Fruit fly (Drosophila melanogaster) whole organism, embryonic: ENCODE measurements around the gene CG5056.
A peak's percentile ranks its signal among the peaks of the same experiment; 100 is the strongest.

Experiments used
- Antp ChIP-seq: fragments of 200-800 bp; sonication (Bioruptor generic); optimal IDR thresholded peaks from 3 replicates; lab custom pipeline; 2016; ENCODE audit warnings: missing biosample characterization, missing genetic modification characterization
- BEAF-32 ChIP-seq: fragments of 200-800 bp; sonication (Bioruptor generic); optimal IDR thresholded peaks from 3 replicates; lab custom pipeline; 2017; ENCODE audit warnings: missing biosample characterization, missing genetic modification characterization, mild to moderate bottlenecking, moderate library complexity, missing genetic modification reagents
- Bgb ChIP-seq: fragments of 200-800 bp; sonication (Bioruptor generic); IDR thresholded peaks from 2 replicates; pipeline ENCODE4 v1.3.6; 2022; ENCODE audit warnings: missing biosample characterization, missing genetic modification characterization; ENCODE audit not compliant: partially characterized antibody
- CG10543 ChIP-seq: fragments of 200-800 bp; sonication (Bioruptor generic); optimal IDR thresholded peaks from 3 replicates; lab custom pipeline; 2017; ENCODE audit warnings: missing biosample characterization, mild to moderate bottlenecking, missing genetic modification characterization, moderate library complexity
- CG11695 ChIP-seq: fragments of 200-800 bp; sonication (Bioruptor generic); IDR thresholded peaks from 3 replicates; pipeline ENCODE4 v1.3.6; 2022; ENCODE audit warnings: missing biosample characterization, missing genetic modification characterization
- CG13296 ChIP-seq: fragments of 200-800 bp; sonication (Bioruptor generic); optimal IDR thresholded peaks from 3 replicates; lab custom pipeline; 2018; ENCODE audit warnings: missing biosample characterization, mild to moderate bottlenecking, missing genetic modification characterization
- CG13775 ChIP-seq: fragments of 200-800 bp; sonication (Bioruptor generic); optimal IDR thresholded peaks from 3 replicates; lab custom pipeline; 2017; ENCODE audit warnings: missing biosample characterization, mild to moderate bottlenecking, missing genetic modification characterization
- CG17912 ChIP-seq: fragments of 200-800 bp; sonication (Bioruptor generic); optimal IDR thresholded peaks from 2 replicates; lab custom pipeline; 2018; ENCODE audit warnings: missing biosample characterization, mild to moderate bottlenecking, missing genetic modification characterization
- CG3163 ChIP-seq: fragments of 200-800 bp; sonication (Bioruptor generic); optimal IDR thresholded peaks from 3 replicates; lab custom pipeline; 2016; ENCODE audit warnings: missing biosample characterization, missing genetic modification characterization
- CG32772 ChIP-seq: fragments of 200-800 bp; sonication (Bioruptor generic); IDR thresholded peaks from 2 replicates; pipeline ENCODE4 v1.3.6; 2022; ENCODE audit warnings: missing biosample characterization, missing genetic modification characterization
- CG4360 ChIP-seq: fragments of 200-800 bp; sonication (Bioruptor generic); IDR thresholded peaks from 2 replicates; pipeline ENCODE4 v1.3.6; 2022; ENCODE audit warnings: missing biosample characterization, missing genetic modification characterization
- CG43689 ChIP-seq: fragments of 200-800 bp; sonication (Bioruptor generic); IDR thresholded peaks from 2 replicates; pipeline ENCODE4 v1.3.6; 2022; ENCODE audit warnings: missing biosample characterization, missing genetic modification characterization
- CG5953 ChIP-seq: fragments of 200-800 bp; sonication (Bioruptor generic); IDR thresholded peaks from 2 replicates; pipeline ENCODE4 v1.3.6; 2022; ENCODE audit warnings: missing biosample characterization, missing genetic modification characterization
- CG7839 ChIP-seq: fragments of 200-800 bp; sonication (Bioruptor generic); optimal IDR thresholded peaks from 3 replicates; lab custom pipeline; 2018; ENCODE audit warnings: missing biosample characterization, mild to moderate bottlenecking, missing genetic modification characterization, moderate library complexity
- CG8290 ChIP-seq, 3 experiments: fragments of 200-800 bp; sonication (Bioruptor generic); optimal IDR thresholded peaks; 2 replicates each; lab custom pipeline; 2016 to 2019; ENCODE audit warnings: missing biosample characterization in 3 of 3, missing genetic modification characterization in 3 of 3, mild to moderate bottlenecking in 2 of 3, moderate library complexity in 1 of 3
- CG9437 ChIP-seq: fragments of 200-800 bp; sonication (Bioruptor generic); optimal IDR thresholded peaks from 2 replicates; lab custom pipeline; 2018; ENCODE audit warnings: missing biosample characterization, mild to moderate bottlenecking, missing genetic modification characterization
- CG9932 ChIP-seq: fragments of 200-800 bp; sonication (Bioruptor generic); IDR thresholded peaks from 2 replicates; pipeline ENCODE4 v1.3.6; 2022; ENCODE audit warnings: missing biosample characterization, missing genetic modification characterization
- CkIIα-i1 ChIP-seq: fragments of 200-800 bp; sonication (Bioruptor generic); IDR thresholded peaks from 2 replicates; pipeline ENCODE4 v1.3.6; 2022; ENCODE audit warnings: missing biosample characterization, missing genetic modification characterization
- CoRest ChIP-seq: fragments of 200-800 bp; sonication (Bioruptor generic); optimal IDR thresholded peaks from 3 replicates; lab custom pipeline; 2018; ENCODE audit warnings: missing biosample characterization, mild to moderate bottlenecking, missing genetic modification characterization, moderate library complexity
- Eip74EF ChIP-seq, 2 experiments: fragments of 200-800 bp in 1 of 2; fragments of >200 bp in 1 of 2; sonication (Bioruptor generic) in 1 of 2; optimal IDR thresholded peaks; 2 replicates each; lab custom pipeline; 2017 to 2019; ENCODE audit warnings: missing biosample characterization in 2 of 2, missing genetic modification characterization in 2 of 2, mild to moderate bottlenecking in 1 of 2, moderate library complexity in 1 of 2
- HLH3B ChIP-seq: fragments of 200-800 bp; sonication (Bioruptor generic); IDR thresholded peaks from 2 replicates; pipeline ENCODE4 v1.3.6; 2022; ENCODE audit warnings: missing biosample characterization, missing genetic modification characterization
- Hmx ChIP-seq: fragments of 200-800 bp; sonication (Bioruptor generic); optimal IDR thresholded peaks from 2 replicates; lab custom pipeline; 2016; ENCODE audit warnings: missing biosample characterization, missing genetic modification characterization
- Hr3 ChIP-seq: fragments of 200-800 bp; sonication (Bioruptor generic); optimal IDR thresholded peaks from 3 replicates; lab custom pipeline; 2016; ENCODE audit warnings: missing biosample characterization, missing genetic modification characterization
- Mad ChIP-seq: fragments of 200-800 bp; sonication (Bioruptor generic); optimal IDR thresholded peaks from 2 replicates; lab custom pipeline; 2016; ENCODE audit warnings: missing biosample characterization, missing genetic modification characterization
- Meics ChIP-seq: fragments of 200-800 bp; sonication (Bioruptor generic); optimal IDR thresholded peaks from 2 replicates; lab custom pipeline; 2017; ENCODE audit warnings: missing biosample characterization, mild to moderate bottlenecking, missing genetic modification characterization
- Poxn ChIP-seq: fragments of 200-800 bp; sonication (Bioruptor generic); IDR thresholded peaks from 2 replicates; pipeline ENCODE4 v1.3.6; 2022; ENCODE audit warnings: missing biosample characterization, missing genetic modification characterization
- Spps ChIP-seq: fragments of 200-800 bp; sonication (Bioruptor generic); optimal IDR thresholded peaks from 2 replicates; lab custom pipeline; 2018; ENCODE audit warnings: missing biosample characterization, mild to moderate bottlenecking, missing genetic modification characterization
- Trl ChIP-seq, 3 experiments: fragments of >200 bp in 2 of 3; fragments of 200-800 bp in 1 of 3; sonication (Bioruptor generic) in 1 of 3; optimal IDR thresholded peaks; 2 replicates in 1 of 3; 3 replicates in 2 of 3; lab custom pipeline; 2016 to 2017; ENCODE audit warnings: missing biosample characterization in 1 of 3, missing genetic modification characterization in 1 of 3
- Vsx1 ChIP-seq: fragments of 200-800 bp; sonication (Bioruptor generic); optimal IDR thresholded peaks from 2 replicates; lab custom pipeline; 2017; ENCODE audit warnings: missing biosample characterization, mild to moderate bottlenecking, missing genetic modification characterization, missing genetic modification reagents
- ato ChIP-seq: fragments of 200-800 bp; sonication (Bioruptor generic); IDR thresholded peaks from 2 replicates; pipeline ENCODE4 v1.3.6; 2022; ENCODE audit warnings: missing biosample characterization, missing genetic modification characterization; ENCODE audit not compliant: partially characterized antibody
- bab2 ChIP-seq: fragments of 200-800 bp; sonication (Bioruptor generic); optimal IDR thresholded peaks from 2 replicates; lab custom pipeline; 2016; ENCODE audit warnings: missing biosample characterization, missing genetic modification characterization
- bigmax ChIP-seq: fragments of 200-800 bp; sonication (Bioruptor generic); optimal IDR thresholded peaks from 2 replicates; lab custom pipeline; 2018; ENCODE audit warnings: missing biosample characterization, mild to moderate bottlenecking, missing genetic modification characterization
- chinmo ChIP-seq: fragments of 200-800 bp; sonication (Bioruptor generic); IDR thresholded peaks from 4 replicates; pipeline ENCODE4 v1.3.6; 2022; ENCODE audit warnings: missing biosample characterization, missing genetic modification characterization; ENCODE audit not compliant: partially characterized antibody
- dati ChIP-seq: fragments of 200-800 bp; sonication (Bioruptor generic); IDR thresholded peaks from 2 replicates; pipeline ENCODE4 v1.3.6; 2022; ENCODE audit warnings: missing biosample characterization, missing genetic modification characterization
- fd64A ChIP-seq: fragments of 200-800 bp; sonication (Bioruptor generic); optimal IDR thresholded peaks from 3 replicates; lab custom pipeline; 2018; ENCODE audit warnings: missing biosample characterization, mild to moderate bottlenecking, missing genetic modification characterization
- hkb ChIP-seq, 2 experiments: fragments of 200-800 bp in 1 of 2; fragments of >200 bp in 1 of 2; sonication (Bioruptor generic) in 1 of 2; IDR thresholded peaks in 1 of 2; optimal IDR thresholded peaks in 1 of 2; 2 replicates each; pipeline versions ENCODE4 v1.3.6 to Lab custom; 2017 to 2022; ENCODE audit warnings: missing biosample characterization in 1 of 2, missing genetic modification characterization in 1 of 2
- kay ChIP-seq: fragments of 200-800 bp; sonication (Bioruptor generic); optimal IDR thresholded peaks from 2 replicates; lab custom pipeline; 2016; ENCODE audit warnings: missing biosample characterization, missing genetic modification characterization
- oc ChIP-seq: fragments of 200-800 bp; sonication (Bioruptor generic); optimal IDR thresholded peaks from 2 replicates; lab custom pipeline; 2018; ENCODE audit warnings: missing biosample characterization, mild to moderate bottlenecking, missing genetic modification characterization, moderate library complexity
- pfk ChIP-seq: fragments of 200-800 bp; sonication (Bioruptor generic); optimal IDR thresholded peaks from 2 replicates; lab custom pipeline; 2018; ENCODE audit warnings: missing biosample characterization, mild to moderate bottlenecking, missing genetic modification characterization, moderate library complexity
- phol ChIP-seq: fragments of 200-800 bp; sonication (Bioruptor generic); optimal IDR thresholded peaks from 3 replicates; lab custom pipeline; 2018; ENCODE audit warnings: missing biosample characterization, mild to moderate bottlenecking, missing genetic modification characterization, moderate library complexity
- pnt ChIP-seq: fragments of 200-800 bp; sonication (Bioruptor generic); optimal IDR thresholded peaks from 3 replicates; lab custom pipeline; 2016; ENCODE audit warnings: missing biosample characterization, missing genetic modification characterization
- run ChIP-seq: fragments of 200-800 bp; sonication (Bioruptor generic); optimal IDR thresholded peaks from 3 replicates; lab custom pipeline; 2018; ENCODE audit warnings: missing biosample characterization, mild to moderate bottlenecking, missing genetic modification characterization
- schlank ChIP-seq: fragments of 200-800 bp; sonication (Bioruptor generic); optimal IDR thresholded peaks from 2 replicates; lab custom pipeline; 2018; ENCODE audit warnings: missing biosample characterization, mild to moderate bottlenecking, missing genetic modification characterization
- tio ChIP-seq: fragments of 200-800 bp; sonication (Bioruptor generic); optimal IDR thresholded peaks from 2 replicates; lab custom pipeline; 2017; ENCODE audit warnings: missing biosample characterization, missing genetic modification characterization, inconsistent platforms
- tx ChIP-seq: fragments of 200-800 bp; sonication (Bioruptor generic); optimal IDR thresholded peaks from 2 replicates; lab custom pipeline; 2016; ENCODE audit warnings: missing biosample characterization, missing genetic modification characterization
- vvl ChIP-seq: fragments of 200-800 bp; sonication (Bioruptor generic); IDR thresholded peaks from 2 replicates; pipeline ENCODE4 v1.3.6; 2022; ENCODE audit warnings: missing biosample characterization, missing genetic modification characterization
- zen2 ChIP-seq: fragments of 200-800 bp; sonication (Bioruptor generic); IDR thresholded peaks from 3 replicates; pipeline ENCODE4 v1.3.6; 2022; ENCODE audit warnings: missing biosample characterization, missing genetic modification characterization; ENCODE audit not compliant: partially characterized antibody

The CG5056 gene

DNA sequence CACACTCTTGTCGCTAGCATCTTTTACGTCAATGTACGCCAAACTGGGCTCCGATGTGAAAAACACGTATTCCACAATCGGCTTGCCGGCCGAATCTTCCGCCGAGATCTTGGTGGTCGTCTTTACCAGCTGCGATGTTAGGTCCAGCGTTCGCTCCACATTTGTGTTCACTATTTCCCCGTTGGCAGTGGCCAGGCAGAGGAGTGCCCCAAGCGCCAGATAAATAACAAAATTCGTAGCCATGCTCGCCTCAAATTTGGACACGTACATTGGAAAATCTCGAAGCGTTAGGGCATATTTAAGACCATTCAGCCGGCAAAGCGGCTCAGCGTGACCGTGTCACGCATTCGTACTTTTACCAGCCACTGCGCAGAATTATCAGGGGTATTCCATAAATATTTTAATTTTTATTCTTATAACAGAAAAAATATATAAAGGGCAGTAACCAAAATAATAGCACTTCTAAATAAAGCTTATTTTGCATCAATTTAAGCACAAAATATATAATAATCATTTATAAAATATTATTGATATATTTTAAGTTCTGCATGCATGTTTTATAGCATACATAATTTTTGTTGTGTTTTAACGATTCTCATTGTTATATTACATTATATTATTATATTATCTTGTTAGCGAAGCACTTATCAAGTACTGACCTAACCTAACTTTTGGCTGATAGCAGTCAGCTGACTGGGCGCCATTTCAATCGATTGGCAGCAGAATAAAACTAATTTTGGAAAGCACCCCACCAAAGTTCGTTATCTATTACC, 9.2 kb downstream of the CG5056 start, which contains the start of the genes CG33303 and dpr19 (continued):
- TF ChIP-seq CG43689 (GFP tag; lab: Robert Waterston, UW), result no peak
- peak; percentile 47 for TF ChIP-seq CG32772 (GFP tag; lab: Robert Waterston, UW)
- TF ChIP-seq Spps, result peak; percentile 67
- no peak for TF ChIP-seq CkIIα-i1 (GFP tag; lab: Robert Waterston, UW)
- peak; percentile 19 for TF ChIP-seq BEAF-32 (GFP tag; lab: Kevin White, UChicago)
- TF ChIP-seq chinmo, result 0 out of 4 replicates have a peak, but pooled peaks have one; percentile 41
- peak; percentile 29 for TF ChIP-seq CG17912 (GFP tag; lab: Kevin White, UChicago)
- peak; percentile 76 for TF ChIP-seq CG11695 (GFP tag; lab: Robert Waterston, UW)
- peak; percentile 83 for TF ChIP-seq CG7839 (tag; lab: Kevin White, UChicago)
- no peak for TF ChIP-seq CG10543 (GFP tag; lab: Kevin White, UChicago)
- peak; percentile 71 for TF ChIP-seq CG13775 (GFP tag; lab: Kevin White, UChicago)
- peak; percentile 17; the same call in 1 of the 2 replicates for TF ChIP-seq CG9932
- TF ChIP-seq tx (GFP tag; lab: Kevin White, UChicago), result no peak
- no peak for TF ChIP-seq Trl (optimal IDR thresholded peaks at IDR 0.05; lab: Kevin White, UChicago)
- TF ChIP-seq Trl (GFP tag; optimal IDR thresholded peaks at IDR 0.05; lab: Kevin White, UChicago), result no peak
- no peak for TF ChIP-seq Hmx (GFP tag; lab: Kevin White, UChicago)
- peak; percentile 4 for TF ChIP-seq kay (GFP tag; lab: Kevin White, UChicago)
- TF ChIP-seq CG4360 (GFP tag; lab: Robert Waterston, UW), result 0 out of 2 replicates have a peak, but pooled peaks have one; percentile 7
- peak; percentile 38; the same call in 1 of the 2 replicates for TF ChIP-seq HLH3B (GFP tag; lab: Robert Waterston, UW)
- TF ChIP-seq Vsx1 (GFP tag; lab: Kevin White, UChicago), result no peak
- TF ChIP-seq Antp (GFP tag; lab: Kevin White, UChicago), result no peak
- no peak for TF ChIP-seq Mad (GFP tag; lab: Kevin White, UChicago)
- no peak for TF ChIP-seq oc (tag; lab: Kevin White, UChicago)
- TF ChIP-seq dati (GFP tag; lab: Robert Waterston, UW), result no peak
- peak; percentile 83 for TF ChIP-seq vvl (GFP tag; lab: Robert Waterston, UW)
- no peak for TF ChIP-seq Poxn (GFP tag; lab: Robert Waterston, UW)
- no peak for TF ChIP-seq pnt
- TF ChIP-seq Bgb (GFP tag; lab: Robert Waterston, UW), result no peak
- no peak for TF ChIP-seq zen2 (GFP tag; lab: Robert Waterston, UW)
- peak; percentile 65 for TF ChIP-seq Hr3 (GFP tag; lab: Kevin White, UChicago)
- TF ChIP-seq ato, result no peak
- TF ChIP-seq pfk (GFP tag; lab: Kevin White, UChicago), result peak; percentile 61
- no peak for TF ChIP-seq hkb (optimal IDR thresholded peaks at IDR 0.05; lab: Kevin White, UChicago)
- peak; percentile 78 for TF ChIP-seq hkb (GFP tag; IDR thresholded peaks at IDR 0.05; lab: Robert Waterston, UW)
- no peak for TF ChIP-seq tio (GFP tag; lab: Kevin White, UChicago)
- peak; percentile 83 for TF ChIP-seq CoRest
- TF ChIP-seq CG13296, result peak; percentile 87
- peak; percentile 80 for TF ChIP-seq Meics
- peak in 1 of 2 experiments; percentile 79 for TF ChIP-seq Eip74EF (GFP tag; optimal IDR thresholded peaks at IDR 0.05; lab: Kevin White, UChicago)
- peak; percentile 2 for TF ChIP-seq schlank (tag; lab: Kevin White, UChicago)
- peak; percentile 72 for TF ChIP-seq run (tag; lab: Kevin White, UChicago)
- TF ChIP-seq bab2 (GFP tag; lab: Kevin White, UChicago), result no peak
- TF ChIP-seq CG8290 (GFP tag; optimal IDR thresholded peaks at IDR 0.05; lab: Kevin White, UChicago), result peak; percentile 73
- TF ChIP-seq CG8290 (tag; optimal IDR thresholded peaks at IDR 0.05; lab: Kevin White, UChicago), result no peak
- peak; percentile 90 for TF ChIP-seq phol
- TF ChIP-seq CG5953 (GFP tag; lab: Robert Waterston, UW), result no peak
- no peak for TF ChIP-seq fd64A (GFP tag; lab: Kevin White, UChicago)
- TF ChIP-seq CG9437 (GFP tag; lab: Kevin White, UChicago), result peak; percentile 75
- TF ChIP-seq bigmax (GFP tag; lab: Kevin White, UChicago), result peak; percentile 95
- no peak for TF ChIP-seq CG3163 (GFP tag; lab: Kevin White, UChicago)
